Worm (Caenorhabditis elegans): ENCODE measurements around the gene adt-1.

The adt-1 gene

DNA sequence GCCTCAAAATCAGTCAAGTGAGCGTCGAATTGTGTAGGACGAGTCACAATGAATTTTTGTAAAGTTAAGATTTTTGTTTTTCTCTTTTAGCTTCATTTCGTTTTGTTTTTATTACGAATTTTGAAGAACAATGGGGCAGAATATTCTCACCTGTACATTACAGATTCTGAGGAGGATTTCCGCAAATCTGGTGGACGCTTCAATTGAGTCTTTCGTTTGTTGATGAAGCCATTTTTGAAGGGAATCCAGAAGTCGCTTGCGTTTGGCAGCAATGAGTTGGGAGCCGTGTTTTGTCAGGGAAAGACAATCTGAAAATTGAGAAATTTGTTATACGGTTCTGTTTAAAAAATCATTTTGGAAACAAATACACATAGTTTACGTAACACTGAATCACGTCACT lies 14.2 kb upstream of the adt-1 start:
- no peak for TF ChIP-seq lin-39 (tag; optimal IDR thresholded peaks at IDR 0.05)

- TF ChIP-seq peb-1 (tag; optimal IDR thresholded peaks at IDR 0.05), result no peak
- TF ChIP-seq Y55F3AM.14 (GFP tag; optimal IDR thresholded peaks at IDR 0.05), result peak; percentile 84
- peak; percentile 22 for TF ChIP-seq mab-5 (tag; optimal IDR thresholded peaks at IDR 0.05)
- TF ChIP-seq aly-2 (tag; optimal IDR thresholded peaks at IDR 0.05), result no peak
- TF ChIP-seq ztf-4 (tag; optimal IDR thresholded peaks at IDR 0.05), result no peak
- no peak for TF ChIP-seq mbf-1 (tag; optimal IDR thresholded peaks at IDR 0.05)
- peak; percentile 35 for TF ChIP-seq egl-27 (tag; optimal IDR thresholded peaks at IDR 0.05)
- peak; percentile 40 for TF ChIP-seq sem-4 (tag; optimal IDR thresholded peaks at IDR 0.05)
- TF ChIP-seq ztf-11 (tag; optimal IDR thresholded peaks at IDR 0.05), result no peak
- TF ChIP-seq ztf-1 (GFP tag; conservative IDR thresholded peaks at IDR 0.05), result no peak
- TF ChIP-seq fos-1 (tag; optimal IDR thresholded peaks at IDR 0.05), result peak; percentile 72
- TF ChIP-seq unc-62 (GFP tag; optimal IDR thresholded peaks at IDR 0.05), result no peak
- TF ChIP-seq ceh-82 (tag; optimal IDR thresholded peaks at IDR 0.05), result no peak
- no peak for TF ChIP-seq dmd-4 (tag; optimal IDR thresholded peaks at IDR 0.05)
- no peak for TF ChIP-seq nhr-12 (tag; optimal IDR thresholded peaks at IDR 0.05)
- TF ChIP-seq F13H6.1 (tag; optimal IDR thresholded peaks at IDR 0.05), result peak; percentile 81
- peak; percentile 67 for TF ChIP-seq sma-3 (GFP tag; optimal IDR thresholded peaks at IDR 0.05)
- no peak for TF ChIP-seq nhr-10 (tag; optimal IDR thresholded peaks at IDR 0.05)
- peak; percentile 63 for TF ChIP-seq unc-55 (GFP tag; optimal IDR thresholded peaks at IDR 0.05)
- peak; percentile 88 for TF ChIP-seq sma-9 (GFP tag; optimal IDR thresholded peaks at IDR 0.05)
- no peak for TF ChIP-seq sma-9 (tag; optimal IDR thresholded peaks at IDR 0.05)
- TF ChIP-seq lsy-2 (tag; optimal IDR thresholded peaks at IDR 0.05), result peak in 1 of 2 experiments; percentile 51
- TF ChIP-seq ceh-16 (tag; optimal IDR thresholded peaks at IDR 0.05), result no peak
- TF ChIP-seq nhr-129 (tag; optimal IDR thresholded peaks at IDR 0.05), result peak; percentile 88
- TF ChIP-seq nhr-237 (tag; optimal IDR thresholded peaks at IDR 0.05), result no peak
- TF ChIP-seq lin-13 (GFP tag; optimal IDR thresholded peaks at IDR 0.05), result peak; percentile 80
- no peak for TF ChIP-seq elt-3 (tag; optimal IDR thresholded peaks at IDR 0.05)
- no peak for TF ChIP-seq elt-1 (tag; optimal IDR thresholded peaks at IDR 0.05)
- peak; percentile 57 for TF ChIP-seq crh-2 (tag; optimal IDR thresholded peaks at IDR 0.05)
- no peak for TF ChIP-seq ZK546.5 (tag; optimal IDR thresholded peaks at IDR 0.05)
- no peak for TF ChIP-seq nhr-23 (tag; optimal IDR thresholded peaks at IDR 0.05)
- TF ChIP-seq ama-1 (optimal IDR thresholded peaks at IDR 0.05), result peak; percentile 74
- TF ChIP-seq zag-1 (tag; optimal IDR thresholded peaks at IDR 0.05), result peak; percentile 25
- peak; percentile 73 for TF ChIP-seq nhr-21 (tag; optimal IDR thresholded peaks at IDR 0.05)
- peak; percentile 48 for TF ChIP-seq gmeb-1 (tag; optimal IDR thresholded peaks at IDR 0.05)
- TF ChIP-seq skn-1 (tag; optimal IDR thresholded peaks at IDR 0.05), result no peak
- TF ChIP-seq nhr-77 (tag; optimal IDR thresholded peaks at IDR 0.05), result no peak
- peak; percentile 50 for TF ChIP-seq snpc-4 (tag; optimal IDR thresholded peaks at IDR 0.05)
- TF ChIP-seq nhr-6 (tag; optimal IDR thresholded peaks at IDR 0.05), result peak; percentile 45
- TF ChIP-seq lin-39 (tag; optimal IDR thresholded peaks at IDR 0.05), result no peak
- peak; percentile 19 for TF ChIP-seq C34F6.9 (tag; optimal IDR thresholded peaks at IDR 0.05)
- peak; percentile 37 for TF ChIP-seq blmp-1 (tag; optimal IDR thresholded peaks at IDR 0.05; ENCODE audit: insufficient read depth)
- no peak for TF ChIP-seq R02D3.7 (tag; optimal IDR thresholded peaks at IDR 0.05)
- TF ChIP-seq nhr-11 (tag; optimal IDR thresholded peaks at IDR 0.05), result peak; percentile 10
- TF ChIP-seq nhr-25 (tag; optimal IDR thresholded peaks at IDR 0.05), result peak; percentile 4
- no peak for TF ChIP-seq alr-1 (tag; optimal IDR thresholded peaks at IDR 0.05)
- peak; percentile 11 to 48 for TF ChIP-seq mdl-1 (tag; optimal IDR thresholded peaks at IDR 0.05)
- TF ChIP-seq unc-39 (tag; optimal IDR thresholded peaks at IDR 0.05), result no peak
- TF ChIP-seq lin-11 (tag; optimal IDR thresholded peaks at IDR 0.05), result peak; percentile 60
Measured at ce11 chrX:12664987-12665451, 13.6 kb upstream of the adt-1 start.
